Fruit fly (Drosophila melanogaster) whole organism, embryonic: Measurements from ENCODE around the gene tai.
A peak's percentile ranks its signal among the peaks of the same experiment; 100 is the strongest.

Experiments used
- Atf3 ChIP-seq: fragments of 200-800 bp; sonication (Bioruptor generic); optimal IDR thresholded peaks from 3 replicates; lab custom pipeline; 2016; ENCODE audit warnings: missing biosample characterization, missing genetic modification characterization
- CG10209 ChIP-seq: fragments of 200-800 bp; sonication (Bioruptor generic); optimal IDR thresholded peaks from 3 replicates; lab custom pipeline; 2017; ENCODE audit warnings: missing biosample characterization, mild to moderate bottlenecking, missing genetic modification characterization, missing genetic modification reagents
- CG10654 ChIP-seq: fragments of 200-800 bp; sonication (Bioruptor generic); optimal IDR thresholded peaks from 2 replicates; lab custom pipeline; 2016; ENCODE audit warnings: missing biosample characterization, missing genetic modification characterization
- CG13287 ChIP-seq: fragments of 200-800 bp; sonication (Bioruptor generic); IDR thresholded peaks from 2 replicates; pipeline ENCODE4 v1.3.6; 2022; ENCODE audit warnings: missing biosample characterization, missing genetic modification characterization; ENCODE audit not compliant: partially characterized antibody
- CG13424 ChIP-seq: fragments of 200-800 bp; sonication (Bioruptor generic); optimal IDR thresholded peaks from 2 replicates; lab custom pipeline; 2019; ENCODE audit warnings: missing biosample characterization, mild to moderate bottlenecking, missing genetic modification characterization, moderate library complexity
- CG1603 ChIP-seq: fragments of 200-800 bp; sonication (Bioruptor generic); optimal IDR thresholded peaks from 2 replicates; lab custom pipeline; 2019; ENCODE audit warnings: missing biosample characterization, mild to moderate bottlenecking, missing genetic modification characterization, moderate library complexity
- CG17328 ChIP-seq: fragments of 200-800 bp; sonication (Bioruptor generic); IDR thresholded peaks from 2 replicates; pipeline ENCODE4 v1.3.6; 2022; ENCODE audit warnings: missing biosample characterization, missing genetic modification characterization
- CG18262 ChIP-seq: fragments of 200-800 bp; optimal IDR thresholded peaks from 3 replicates; lab custom pipeline; 2019; ENCODE audit warnings: missing biosample characterization, mild to moderate bottlenecking, missing genetic modification characterization, moderate library complexity
- CG2116 ChIP-seq: fragments of 200-800 bp; sonication (Bioruptor generic); optimal IDR thresholded peaks from 3 replicates; lab custom pipeline; 2018; ENCODE audit warnings: missing biosample characterization, mild to moderate bottlenecking, missing genetic modification characterization
- CG2202 ChIP-seq: fragments of 200-800 bp; sonication (Bioruptor generic); optimal IDR thresholded peaks from 2 replicates; lab custom pipeline; 2018; ENCODE audit warnings: missing biosample characterization, mild to moderate bottlenecking, missing genetic modification characterization
- CG30431 ChIP-seq: fragments of 200-800 bp; sonication (Bioruptor generic); optimal IDR thresholded peaks from 2 replicates; lab custom pipeline; 2017; ENCODE audit warnings: missing biosample characterization, missing genetic modification characterization
- CG33557 ChIP-seq: fragments of 200-800 bp; sonication (Bioruptor generic); optimal IDR thresholded peaks from 2 replicates; lab custom pipeline; 2019; ENCODE audit warnings: missing biosample characterization, mild to moderate bottlenecking, missing genetic modification characterization, moderate library complexity
- CG3407 ChIP-seq: fragments of 200-800 bp; sonication (Bioruptor generic); optimal IDR thresholded peaks from 2 replicates; lab custom pipeline; 2018; ENCODE audit warnings: missing biosample characterization, mild to moderate bottlenecking, missing genetic modification characterization
- CG42726 ChIP-seq: fragments of 200-800 bp; sonication (Bioruptor generic); IDR thresholded peaks from 2 replicates; pipeline ENCODE4 v1.3.6; 2022; ENCODE audit warnings: missing biosample characterization, missing genetic modification characterization; ENCODE audit not compliant: partially characterized antibody
- CG4707 ChIP-seq: fragments of 200-800 bp; sonication (Bioruptor generic); optimal IDR thresholded peaks from 2 replicates; lab custom pipeline; 2018; ENCODE audit warnings: missing biosample characterization, mild to moderate bottlenecking, missing genetic modification characterization, moderate library complexity
- CG5180 ChIP-seq: fragments of 200-800 bp; sonication (Bioruptor generic); optimal IDR thresholded peaks from 3 replicates; lab custom pipeline; 2017; ENCODE audit warnings: missing biosample characterization, missing genetic modification characterization, mild to moderate bottlenecking, moderate library complexity, missing genetic modification reagents
- CG6813 ChIP-seq: fragments of 200-800 bp; sonication (Bioruptor generic); optimal IDR thresholded peaks from 2 replicates; lab custom pipeline; 2017; ENCODE audit warnings: missing biosample characterization, missing genetic modification characterization, mild to moderate bottlenecking, moderate library complexity, missing genetic modification reagents
- CG7556 ChIP-seq: fragments of 200-800 bp; sonication (Bioruptor generic); optimal IDR thresholded peaks from 2 replicates; lab custom pipeline; 2017; ENCODE audit warnings: missing biosample characterization, mild to moderate bottlenecking, missing genetic modification characterization
- CG8089 ChIP-seq: fragments of 200-800 bp; sonication (Bioruptor generic); optimal IDR thresholded peaks from 3 replicates; lab custom pipeline; 2016; ENCODE audit warnings: missing biosample characterization, missing genetic modification characterization
- CG9932 ChIP-seq: fragments of 200-800 bp; sonication (Bioruptor generic); IDR thresholded peaks from 2 replicates; pipeline ENCODE4 v1.3.6; 2022; ENCODE audit warnings: missing biosample characterization, missing genetic modification characterization
- CHES-1-like ChIP-seq: fragments of 200-800 bp; sonication (Bioruptor generic); optimal IDR thresholded peaks from 2 replicates; lab custom pipeline; 2016; ENCODE audit warnings: missing biosample characterization, missing genetic modification characterization
- Chrac-16 ChIP-seq: fragments of 200-800 bp; sonication (Bioruptor generic); optimal IDR thresholded peaks from 3 replicates; lab custom pipeline; 2016; ENCODE audit warnings: missing biosample characterization, missing genetic modification characterization
- D19A ChIP-seq: fragments of 200-800 bp; optimal IDR thresholded peaks from 3 replicates; lab custom pipeline; 2019; ENCODE audit warnings: missing biosample characterization, mild to moderate bottlenecking, missing genetic modification characterization, moderate library complexity
- Dad ChIP-seq: fragments of 200-800 bp; sonication (Bioruptor generic); optimal IDR thresholded peaks from 3 replicates; lab custom pipeline; 2016; ENCODE audit warnings: missing biosample characterization, missing genetic modification characterization
- HLH3B ChIP-seq: fragments of 200-800 bp; sonication (Bioruptor generic); IDR thresholded peaks from 2 replicates; pipeline ENCODE4 v1.3.6; 2022; ENCODE audit warnings: missing biosample characterization, missing genetic modification characterization
- HLHmδ ChIP-seq: fragments of 200-800 bp; sonication (Bioruptor generic); optimal IDR thresholded peaks from 2 replicates; lab custom pipeline; 2018; ENCODE audit warnings: missing biosample characterization, mild to moderate bottlenecking, missing genetic modification characterization, moderate library complexity
- Hr39 ChIP-seq: fragments of >200 bp; optimal IDR thresholded peaks from 2 replicates; lab custom pipeline; 2017
- Jarid2 ChIP-seq: fragments of 200-800 bp; sonication (Bioruptor generic); optimal IDR thresholded peaks from 3 replicates; lab custom pipeline; 2017; ENCODE audit warnings: mild to moderate bottlenecking, missing biosample characterization, missing genetic modification reagents, missing genetic modification characterization
- Six4 ChIP-seq: fragments of 200-800 bp; sonication (Bioruptor generic); optimal IDR thresholded peaks from 2 replicates; lab custom pipeline; 2016; ENCODE audit warnings: missing biosample characterization, missing genetic modification characterization
- Trl ChIP-seq, 3 experiments: fragments of >200 bp in 2 of 3; fragments of 200-800 bp in 1 of 3; sonication (Bioruptor generic) in 1 of 3; optimal IDR thresholded peaks; 2 replicates in 1 of 3; 3 replicates in 2 of 3; lab custom pipeline; 2016 to 2017; ENCODE audit warnings: missing biosample characterization in 1 of 3, missing genetic modification characterization in 1 of 3
- YL-1 ChIP-seq: fragments of 200-800 bp; sonication (Bioruptor generic); optimal IDR thresholded peaks from 3 replicates; lab custom pipeline; 2017; ENCODE audit warnings: missing biosample characterization, mild to moderate bottlenecking, missing genetic modification characterization
- ac ChIP-seq: fragments of 200-800 bp; sonication (Bioruptor generic); optimal IDR thresholded peaks from 3 replicates; lab custom pipeline; 2017; ENCODE audit warnings: missing biosample characterization, mild to moderate bottlenecking, missing genetic modification characterization
- ara ChIP-seq: fragments of 200-800 bp; sonication (Bioruptor generic); IDR thresholded peaks from 2 replicates; pipeline ENCODE4 v1.3.6; 2022; ENCODE audit warnings: missing biosample characterization, missing genetic modification characterization
- caup ChIP-seq: fragments of 200-800 bp; sonication (Bioruptor generic); optimal IDR thresholded peaks from 3 replicates; lab custom pipeline; 2017; ENCODE audit warnings: missing biosample characterization, mild to moderate bottlenecking, missing genetic modification characterization, moderate library complexity; ENCODE audit not compliant: severe bottlenecking
- cg ChIP-seq: fragments of 200-800 bp; sonication (Bioruptor generic); optimal IDR thresholded peaks from 3 replicates; lab custom pipeline; 2019; ENCODE audit warnings: missing biosample characterization, mild to moderate bottlenecking, missing genetic modification characterization, moderate library complexity
- crc ChIP-seq: fragments of 200-800 bp; sonication (Bioruptor generic); optimal IDR thresholded peaks from 2 replicates; lab custom pipeline; 2016; ENCODE audit warnings: missing biosample characterization, missing genetic modification characterization
- dan ChIP-seq: fragments of 200-800 bp; sonication (Bioruptor generic); IDR thresholded peaks from 2 replicates; pipeline ENCODE4 v1.3.6; 2022; ENCODE audit warnings: missing biosample characterization, missing genetic modification characterization
- dysf ChIP-seq: fragments of 200-800 bp; sonication (Bioruptor generic); IDR thresholded peaks from 3 replicates; pipeline ENCODE4 v1.3.6; 2022; ENCODE audit warnings: missing biosample characterization, missing genetic modification characterization
- fd102C ChIP-seq: fragments of 200-800 bp; sonication (Bioruptor generic); optimal IDR thresholded peaks from 2 replicates; lab custom pipeline; 2018; ENCODE audit warnings: missing biosample characterization, mild to moderate bottlenecking, missing genetic modification characterization, moderate library complexity
- fd64A ChIP-seq: fragments of 200-800 bp; sonication (Bioruptor generic); optimal IDR thresholded peaks from 3 replicates; lab custom pipeline; 2018; ENCODE audit warnings: missing biosample characterization, mild to moderate bottlenecking, missing genetic modification characterization
- gt ChIP-seq: fragments of 200-800 bp; sonication (Bioruptor generic); IDR thresholded peaks from 2 replicates; pipeline ENCODE4 v1.3.6; 2022; ENCODE audit warnings: missing biosample characterization, missing genetic modification characterization
- lola ChIP-seq, 3 experiments: fragments of >200 bp in 2 of 3; fragments of 200-800 bp in 1 of 3; sonication (Bioruptor generic) in 1 of 3; optimal IDR thresholded peaks; 2 replicates each; lab custom pipeline; 2017 to 2019; ENCODE audit warnings: missing biosample characterization in 3 of 3, missing genetic modification characterization in 3 of 3, mild to moderate bottlenecking in 1 of 3, moderate library complexity in 1 of 3
- peb ChIP-seq: fragments of 200-800 bp; sonication (Bioruptor generic); IDR thresholded peaks from 2 replicates; pipeline ENCODE4 v1.3.6; 2022; ENCODE audit warnings: missing biosample characterization, missing genetic modification characterization
- sens ChIP-seq: fragments of 200-800 bp; sonication (Bioruptor generic); peaks from one replicate; lab custom pipeline; 2016; ENCODE audit warnings: missing biosample characterization, missing genetic modification characterization
- slbo ChIP-seq: fragments of 200-800 bp; sonication (Bioruptor generic); IDR thresholded peaks from 2 replicates; pipeline ENCODE4 v1.3.6; 2022; ENCODE audit warnings: missing biosample characterization, missing genetic modification characterization
- tll ChIP-seq, 2 experiments: fragments of 200-800 bp in 1 of 2; fragments of >200 bp in 1 of 2; sonication (Bioruptor generic) in 1 of 2; optimal IDR thresholded peaks; 2 replicates each; lab custom pipeline; 2017 to 2019; ENCODE audit warnings: missing biosample characterization in 2 of 2, missing genetic modification characterization in 2 of 2, mild to moderate bottlenecking in 1 of 2, moderate library complexity in 1 of 2
- ttk ChIP-seq: fragments of 200-800 bp; sonication (Bioruptor generic); IDR thresholded peaks from 2 replicates; pipeline ENCODE4 v2.1.2; 2022; ENCODE audit warnings: missing biosample characterization, missing genetic modification characterization
- zfh1 ChIP-seq: fragments of 200-800 bp; sonication (Bioruptor generic); IDR thresholded peaks from 3 replicates; pipeline ENCODE4 v1.3.6; 2022; ENCODE audit warnings: missing biosample characterization, missing genetic modification characterization

The tai gene

DNA sequence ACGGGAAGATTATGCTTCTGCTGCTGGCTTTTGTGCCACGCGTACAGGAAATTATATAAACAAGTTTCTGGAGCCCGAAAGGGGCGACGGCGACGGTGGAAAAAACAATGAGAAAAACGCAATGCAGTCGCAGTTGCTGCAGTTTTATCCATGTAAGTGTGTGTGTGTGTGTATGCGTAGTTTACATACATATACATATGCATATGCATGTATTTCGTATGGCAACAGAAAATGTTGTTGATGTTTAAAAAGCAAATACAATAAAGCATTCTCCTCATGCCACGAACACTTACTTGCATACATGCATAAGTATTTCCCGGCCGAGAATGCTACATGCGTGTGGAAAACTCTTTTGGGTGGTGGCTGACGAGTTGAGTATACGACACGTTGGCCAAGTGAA lies 23.7 kb downstream of the tai start (continued):
- TF ChIP-seq ac (GFP tag; lab: Kevin White, UChicago) (peak; percentile 57), HLH3B (GFP tag; lab: Robert Waterston, UW) (peak; percentile 14; the same call in 1 of the 2 replicates), Dad (no peak), sens (peak; percentile 92), D19A (tag; lab: Kevin White, UChicago) (peak; percentile 12), CG33557 (GFP tag; lab: Kevin White, UChicago) (peak; percentile 77), CG8089 (GFP tag; lab: Kevin White, UChicago) (peak; percentile 27), Chrac-16 (GFP tag; lab: Kevin White, UChicago) (no peak), HLHmδ (GFP tag; lab: Kevin White, UChicago) (peak; percentile 28), peb (GFP tag; lab: Robert Waterston, UW) (0 out of 2 replicates have a peak, but pooled peaks have one; percentile 30), Trl (optimal IDR thresholded peaks at IDR 0.05; lab: Kevin White, UChicago) (no peak), Trl (GFP tag; optimal IDR thresholded peaks at IDR 0.05; lab: Kevin White, UChicago) (peak; percentile 38), dan (GFP tag; lab: Robert Waterston, UW) (no peak), lola (GFP tag; optimal IDR thresholded peaks at IDR 0.05; lab: Kevin White, UChicago) (peak in 1 of 3 experiments; percentile 47), Hr39 (lab: Kevin White, UChicago) (no peak), CG9932 (no peak), crc (GFP tag; lab: Kevin White, UChicago) (no peak), dysf (GFP tag; lab: Robert Waterston, UW) (no peak), CG2116 (GFP tag; lab: Kevin White, UChicago) (peak; percentile 9), ttk (GFP tag; lab: Robert Waterston, UW) (peak; percentile 47; the same call in 1 of the 2 replicates), CG4707 (GFP tag; lab: Kevin White, UChicago) (peak; percentile 72), Six4 (GFP tag; lab: Kevin White, UChicago) (peak; percentile 23), CG42726 (GFP tag; lab: Robert Waterston, UW) (no peak), ara (GFP tag; lab: Robert Waterston, UW) (peak; percentile 67), slbo (no peak), gt (GFP tag; lab: Robert Waterston, UW) (no peak), CG30431 (GFP tag; lab: Kevin White, UChicago) (peak; percentile 9), CG1603 (tag; lab: Kevin White, UChicago) (peak; percentile 62), Atf3 (GFP tag; lab: Kevin White, UChicago) (peak; percentile 12), CHES-1-like (GFP tag; lab: Kevin White, UChicago) (peak; percentile 18), CG18262 (tag; lab: Kevin White, UChicago) (peak; percentile 38), CG3407 (GFP tag; lab: Kevin White, UChicago) (peak; percentile 84), CG10209 (GFP tag; lab: Kevin White, UChicago) (peak; percentile 43), tll (GFP tag; optimal IDR thresholded peaks at IDR 0.05; lab: Kevin White, UChicago) (peak in 1 of 2 experiments; percentile 3), CG2202 (peak; percentile 75), fd64A (GFP tag; lab: Kevin White, UChicago) (peak; percentile 91), Jarid2 (GFP tag; lab: Kevin White, UChicago) (no peak), caup (GFP tag; lab: Kevin White, UChicago) (no peak), CG10654 (GFP tag; lab: Kevin White, UChicago) (peak; percentile 11), zfh1 (GFP tag; lab: Robert Waterston, UW) (peak; percentile 67), cg (GFP tag; lab: Kevin White, UChicago) (peak; percentile 81), fd102C (GFP tag; lab: Kevin White, UChicago) (peak; percentile 63), CG17328 (GFP tag; lab: Robert Waterston, UW) (peak; percentile 27; the same call in 1 of the 2 replicates), CG13287 (GFP tag; lab: Robert Waterston, UW) (no peak), CG13424 (tag; lab: Kevin White, UChicago) (peak; percentile 28), CG6813 (GFP tag; lab: Kevin White, UChicago) (peak; percentile 57), YL-1 (GFP tag; lab: Kevin White, UChicago) (peak; percentile 26), CG7556 (GFP tag; lab: Kevin White, UChicago) (peak; percentile 15), CG5180 (peak; percentile 34)
- TF ChIP-seq, all 482 proteins: peak for 143
